Worm (Caenorhabditis elegans): ENCODE data around the gene Y48C3A.20.
A peak's percentile ranks its signal among the peaks of the same experiment; 100 is the strongest.

DNA sequence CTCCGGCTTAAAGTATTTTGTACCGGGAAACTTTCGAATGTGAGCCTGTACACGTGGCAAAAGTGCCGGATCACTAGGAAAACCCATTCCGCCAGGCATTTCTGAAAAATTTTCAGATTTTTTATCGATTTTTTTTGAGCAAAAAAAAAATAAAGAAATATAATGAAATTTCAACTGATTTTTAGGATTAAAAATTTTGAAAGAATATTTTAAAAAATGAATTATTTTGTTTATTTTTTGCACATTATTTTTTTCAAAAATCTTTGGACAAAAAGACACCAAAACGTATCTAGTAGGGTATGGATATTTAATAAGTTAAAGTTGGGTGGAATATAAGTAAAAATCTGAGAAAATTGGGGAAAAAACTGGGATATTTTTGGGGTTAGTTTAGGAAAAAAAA, 48.6 kb upstream of the Y48C3A.20 start, which contains the start of gene mac-1:
- TF ChIP-seq ama-1 (optimal IDR thresholded peaks at IDR 0.05) (peak; percentile 29), flt-1 (GFP tag; IDR thresholded peaks at IDR 0.05) (no peak), ceh-36 (tag; optimal IDR thresholded peaks at IDR 0.05) (no peak), ceh-13 (GFP tag; optimal IDR thresholded peaks at IDR 0.05) (no peak), scrt-1 (GFP tag; IDR thresholded peaks at IDR 0.05) (no peak)
